Worm (Caenorhabditis elegans) whole organism, mixed stage, embryonic: ENCODE data around the gene R102.10.
"Not testable (repeated sequence)": the region's sequence is repeated elsewhere in the genome, so short reads cannot be mapped to it uniquely, and the experiment has no call there.

Source experiments
- M03D4.4 ChIP-seq: sonication (generic microtip); optimal IDR thresholded peaks from 2 replicates; lab custom pipeline; 2017; ENCODE audit warnings: mild to moderate bottlenecking, missing genetic modification characterization, missing compliant biosample characterization
- bed-3 ChIP-seq: fragments of 200-800 bp; sonication (Bioruptor generic); optimal IDR thresholded peaks from 3 replicates; lab custom pipeline; 2018; ENCODE audit warnings: mild to moderate bottlenecking, missing genetic modification characterization, moderate library complexity, missing compliant biosample characterization
- blmp-1 ChIP-seq: fragments of 150-350 bp; optimal IDR thresholded peaks from 2 replicates; lab custom pipeline; 2014; ENCODE audit warnings: missing biosample characterization, missing genetic modification characterization
- ceh-39 ChIP-seq: fragments of 150-350 bp; optimal IDR thresholded peaks from 2 replicates; lab custom pipeline; 2014; ENCODE audit warnings: missing biosample characterization, missing genetic modification characterization
- ceh-43 ChIP-seq: fragments of 200-800 bp; sonication (Bioruptor generic); optimal IDR thresholded peaks from 2 replicates; lab custom pipeline; 2018; ENCODE audit warnings: mild to moderate bottlenecking, missing genetic modification characterization, moderate library complexity, missing compliant biosample characterization
- ceh-83 ChIP-seq: fragments of 200-800 bp; sonication (Bioruptor generic); optimal IDR thresholded peaks from 2 replicates; lab custom pipeline; 2018; ENCODE audit warnings: mild to moderate bottlenecking, missing genetic modification characterization, missing compliant biosample characterization
- cnd-1 ChIP-seq: fragments of 200-800 bp; sonication (Bioruptor generic); optimal IDR thresholded peaks from 2 replicates; lab custom pipeline; 2018; ENCODE audit warnings: mild to moderate bottlenecking, missing genetic modification characterization, missing compliant biosample characterization
- drap-1 ChIP-seq: fragments of 200-800 bp; sonication (Bioruptor generic); optimal IDR thresholded peaks from 3 replicates; lab custom pipeline; 2018; ENCODE audit warnings: mild to moderate bottlenecking, missing genetic modification characterization, missing compliant biosample characterization
- elt-1 ChIP-seq: sonication (generic microtip); optimal IDR thresholded peaks from 2 replicates; lab custom pipeline; 2017; ENCODE audit warnings: missing genetic modification characterization, mild to moderate bottlenecking, missing compliant biosample characterization, antibody characterized with exemption, moderate library complexity, borderline replicate concordance; ENCODE audit not compliant: insufficient read depth
- elt-3 ChIP-seq: fragments of 150-350 bp; optimal IDR thresholded peaks from 2 replicates; lab custom pipeline; 2014; ENCODE audit warnings: missing biosample characterization, missing genetic modification characterization
- flh-1 ChIP-seq: fragments of 200-800 bp; sonication (Bioruptor generic); optimal IDR thresholded peaks from 2 replicates; lab custom pipeline; 2018; ENCODE audit warnings: mild to moderate bottlenecking, missing genetic modification characterization, moderate library complexity, missing compliant biosample characterization
- ham-2 ChIP-seq: fragments of 200-800 bp; sonication (Bioruptor generic); optimal IDR thresholded peaks from 2 replicates; lab custom pipeline; 2018; ENCODE audit warnings: mild to moderate bottlenecking, missing genetic modification characterization, missing compliant biosample characterization
- hlh-1 ChIP-seq: fragments of 150-350 bp; optimal IDR thresholded peaks from 2 replicates; lab custom pipeline; 2014; ENCODE audit warnings: missing biosample characterization, missing genetic modification reagents, missing genetic modification characterization
- lin-13 ChIP-seq: fragments of 150-350 bp; optimal IDR thresholded peaks from 2 replicates; lab custom pipeline; 2014; ENCODE audit warnings: missing biosample characterization, missing genetic modification characterization
- lin-32 ChIP-seq: fragments of 200-800 bp; sonication (Bioruptor generic); optimal IDR thresholded peaks from 2 replicates; lab custom pipeline; 2018; ENCODE audit warnings: mild to moderate bottlenecking, missing genetic modification characterization, missing compliant biosample characterization
- lsy-2 ChIP-seq: fragments of 150-350 bp; optimal IDR thresholded peaks from 2 replicates; lab custom pipeline; 2014; ENCODE audit warnings: missing biosample characterization, missing genetic modification characterization
- mab-5 ChIP-seq: fragments of 150-350 bp; optimal IDR thresholded peaks from 2 replicates; lab custom pipeline; 2014; ENCODE audit warnings: missing biosample characterization, missing genetic modification characterization
- mep-1 ChIP-seq: fragments of 150-350 bp; optimal IDR thresholded peaks from 2 replicates; lab custom pipeline; 2017; ENCODE audit warnings: missing biosample characterization, missing genetic modification reagents, missing genetic modification characterization, inconsistent platforms
- mls-2 ChIP-seq: sonication (generic microtip); optimal IDR thresholded peaks from 2 replicates; lab custom pipeline; 2016; ENCODE audit warnings: mild to moderate bottlenecking, missing genetic modification characterization, moderate library complexity, missing compliant biosample characterization
- nhr-2 ChIP-seq: fragments of 150-350 bp; optimal IDR thresholded peaks from 2 replicates; lab custom pipeline; 2014; ENCODE audit warnings: missing biosample characterization, missing genetic modification characterization
- nhr-237 ChIP-seq: fragments of 150-350 bp; optimal IDR thresholded peaks from 2 replicates; lab custom pipeline; 2014; ENCODE audit warnings: missing biosample characterization, missing genetic modification characterization
- nhr-28 ChIP-seq: fragments of 150-350 bp; optimal IDR thresholded peaks from 2 replicates; lab custom pipeline; 2014; ENCODE audit warnings: missing biosample characterization, missing genetic modification characterization
- nhr-76 ChIP-seq: sonication (generic microtip); optimal IDR thresholded peaks from 2 replicates; lab custom pipeline; 2017; ENCODE audit warnings: missing biosample characterization, missing genetic modification characterization
- pha-4 ChIP-seq: fragments of 150-350 bp; optimal IDR thresholded peaks from 2 replicates; lab custom pipeline; 2018; ENCODE audit warnings: missing biosample characterization, missing genetic modification reagents, missing genetic modification characterization
- sem-2 ChIP-seq: fragments of 200-800 bp; sonication (Bioruptor generic); optimal IDR thresholded peaks from 2 replicates; lab custom pipeline; 2018; ENCODE audit warnings: mild to moderate bottlenecking, missing genetic modification characterization, missing compliant biosample characterization
- sptf-1 ChIP-seq: sonication (generic microtip); optimal IDR thresholded peaks from 2 replicates; lab custom pipeline; 2017; ENCODE audit warnings: mild to moderate bottlenecking, missing genetic modification characterization, moderate library complexity, missing compliant biosample characterization
- tbx-8 ChIP-seq: fragments of 200-800 bp; sonication (Bioruptor generic); optimal IDR thresholded peaks from 2 replicates; lab custom pipeline; 2018; ENCODE audit warnings: mild to moderate bottlenecking, missing genetic modification characterization, moderate library complexity, missing compliant biosample characterization
- unc-120 ChIP-seq: sonication (generic microtip); optimal IDR thresholded peaks from 2 replicates; lab custom pipeline; 2017; ENCODE audit warnings: missing genetic modification characterization, missing compliant biosample characterization; ENCODE audit not compliant: poor library complexity, severe bottlenecking
- unc-39 ChIP-seq: fragments of 150-350 bp; optimal IDR thresholded peaks from 2 replicates; lab custom pipeline; 2014; ENCODE audit warnings: missing biosample characterization, missing genetic modification characterization
- unc-62 ChIP-seq: fragments of 150-350 bp; optimal IDR thresholded peaks from 2 replicates; lab custom pipeline; 2014; ENCODE audit warnings: missing biosample characterization, missing genetic modification reagents, missing genetic modification characterization
- zip-8 ChIP-seq: fragments of 150-350 bp; optimal IDR thresholded peaks from 2 replicates; lab custom pipeline; 2014; ENCODE audit warnings: missing biosample characterization, missing genetic modification characterization
- ztf-11 ChIP-seq: fragments of 150-350 bp; optimal IDR thresholded peaks from 2 replicates; lab custom pipeline; 2014; ENCODE audit warnings: missing biosample characterization, missing genetic modification characterization

Gene R102.10

DNA sequence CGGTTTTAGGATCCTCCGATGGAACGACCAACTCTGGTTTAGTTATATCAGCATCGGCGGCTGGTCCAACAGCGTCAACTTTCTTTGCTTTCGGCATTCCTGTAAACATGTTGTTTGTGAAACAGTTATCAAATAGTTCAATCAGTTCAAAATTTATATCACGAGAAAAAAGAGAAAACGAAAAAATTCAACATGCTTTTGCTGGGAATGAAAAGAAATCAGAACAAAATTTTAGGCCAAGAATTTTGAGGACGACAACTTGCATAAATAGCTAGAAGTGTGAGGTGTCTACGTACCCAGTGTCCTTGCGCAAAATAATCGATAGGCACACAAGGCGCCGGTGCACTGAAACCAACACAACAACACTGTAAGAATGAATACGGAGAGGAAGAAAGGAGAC is 24.9 kb upstream of the R102.10 start, which contains the start of gene K08C7.4:
Gene K08C7.4, minus strand, starts transcription at position 101 of the 400 bp plus-strand sequence.
- TF ChIP-seq lsy-2 (no peak), bed-3 (GFP tag; lab: Kevin White, UChicago) (no peak), elt-1 (no peak), drap-1 (GFP tag; lab: Kevin White, UChicago) (no peak), zip-8 (tag; lab: Kevin White, UChicago) (no peak), unc-120 (tag; lab: Kevin White, UChicago) (no peak), M03D4.4 (tag; lab: Kevin White, UChicago) (no peak), sptf-1 (tag; lab: Kevin White, UChicago) (no peak), hlh-1 (tag; lab: Kevin White, UChicago) (no peak), ztf-11 (tag; lab: Kevin White, UChicago) (no peak), mab-5 (tag; lab: Kevin White, UChicago) (no peak), tbx-8 (GFP tag; lab: Kevin White, UChicago) (no peak), ceh-43 (GFP tag; lab: Kevin White, UChicago) (no peak), ceh-39 (tag; lab: Kevin White, UChicago) (no peak), cnd-1 (tag; lab: Kevin White, UChicago) (no peak), nhr-76 (no peak), unc-62 (GFP tag; lab: Kevin White, UChicago) (no peak), mls-2 (tag; lab: Kevin White, UChicago) (no peak), mep-1 (tag; lab: Kevin White, UChicago) (no peak), nhr-28 (no peak)
- TF ChIP-seq, all 35 proteins: peak for 0

DNA sequence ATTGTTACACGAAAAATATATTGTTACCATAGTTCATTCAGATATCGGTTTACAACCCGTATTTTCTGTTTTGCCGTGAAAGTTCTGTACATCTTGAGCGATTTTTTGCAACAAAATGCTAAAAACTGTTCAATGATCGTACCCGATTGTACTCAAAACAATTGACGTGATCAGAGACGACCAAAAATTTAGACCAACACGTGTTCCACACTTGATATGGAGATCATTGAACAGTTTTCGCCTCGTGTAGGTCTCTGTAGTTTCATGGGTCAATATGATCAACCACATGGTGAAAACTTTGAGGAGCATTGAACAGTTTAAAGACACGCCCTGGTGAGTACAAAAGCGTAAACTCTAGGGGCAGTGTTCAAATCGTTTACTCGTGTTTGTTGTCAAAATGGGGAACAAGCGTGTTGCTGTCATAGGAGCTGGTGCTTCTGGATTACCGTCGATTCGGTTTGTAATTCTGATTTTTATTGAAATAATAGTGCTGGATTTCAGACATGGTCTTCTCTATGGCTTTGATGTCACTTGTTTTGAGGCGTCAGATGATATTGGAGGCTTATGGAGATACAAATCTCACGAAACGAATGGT is 23.0 kb upstream of the R102.10 start, which contains the start of gene fmo-2:
Gene fmo-2, plus strand, starts transcription at position 370 of the 595 bp plus-strand sequence.
- TF ChIP-seq elt-3 (tag; lab: Kevin White, UChicago): no peak
- no peak for TF ChIP-seq ham-2 (GFP tag; lab: Kevin White, UChicago)
- no peak for TF ChIP-seq nhr-237 (tag; lab: Kevin White, UChicago)
- TF ChIP-seq ceh-83: no peak
- TF ChIP-seq tbx-8 (GFP tag; lab: Kevin White, UChicago): no peak
- TF ChIP-seq hlh-1 (tag; lab: Kevin White, UChicago): no peak
- TF ChIP-seq sptf-1 (tag; lab: Kevin White, UChicago): no peak
- no peak for TF ChIP-seq blmp-1 (tag; lab: Kevin White, UChicago)
- no peak for TF ChIP-seq pha-4
- TF ChIP-seq mep-1 (tag; lab: Kevin White, UChicago): no peak
- TF ChIP-seq bed-3 (GFP tag; lab: Kevin White, UChicago): no peak
- TF ChIP-seq zip-8 (tag; lab: Kevin White, UChicago): no peak
- no peak for TF ChIP-seq ceh-39 (tag; lab: Kevin White, UChicago)
- no peak for TF ChIP-seq mls-2 (tag; lab: Kevin White, UChicago)
- no peak for TF ChIP-seq flh-1 (GFP tag; lab: Kevin White, UChicago)
- TF ChIP-seq unc-39 (tag; lab: Kevin White, UChicago): no peak
- TF ChIP-seq sem-2: no peak

DNA sequence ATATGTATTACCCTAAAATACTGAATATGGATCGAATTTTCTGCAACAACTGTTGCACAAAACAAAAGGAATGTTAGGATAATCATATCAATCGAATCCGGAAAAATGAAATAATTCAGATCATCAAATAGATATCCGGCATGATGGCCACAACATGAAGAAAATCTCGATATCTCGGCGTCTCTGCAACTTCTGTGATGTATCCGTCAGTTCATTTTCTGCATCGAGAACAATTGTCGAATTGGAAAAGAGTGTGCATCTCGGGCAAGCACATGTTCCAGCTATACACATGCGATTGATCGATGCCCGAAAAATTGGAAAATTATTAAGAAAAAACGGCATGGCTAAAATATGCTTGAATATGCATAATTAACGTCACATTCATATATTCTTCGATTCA is 19.5 kb upstream of the R102.10 start, which contains the start of the genes K08C7.6 and R102.1:
Gene K08C7.6, minus strand, starts transcription at position 101 of the 400 bp plus-strand sequence.
Gene R102.1, plus strand, starts transcription at position 291 of the 400 bp plus-strand sequence.
- peak; percentile 16 for TF ChIP-seq unc-120 (tag; lab: Kevin White, UChicago)
- TF ChIP-seq mls-2 (tag; lab: Kevin White, UChicago): no peak
- TF ChIP-seq blmp-1 (tag; lab: Kevin White, UChicago): no peak

DNA sequence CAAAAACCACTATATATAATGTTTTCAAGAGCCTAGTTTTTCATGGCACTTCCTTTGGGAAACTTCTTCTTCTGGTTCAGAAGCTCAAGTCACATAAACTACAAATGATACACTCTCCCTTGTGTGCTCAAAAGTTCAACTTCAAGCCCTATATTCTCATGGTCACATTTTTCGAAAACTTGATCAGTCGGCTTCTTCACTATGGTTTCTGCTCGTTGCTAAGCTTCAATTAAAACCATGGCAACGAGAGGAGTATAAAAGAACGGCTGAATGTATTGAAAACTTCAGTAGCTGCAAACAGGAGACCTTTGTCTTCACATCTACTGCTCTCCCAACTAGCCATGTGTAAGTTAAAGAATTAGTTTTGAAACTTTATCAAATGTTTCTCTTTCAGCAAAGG is 18.0 kb upstream of the R102.10 start, which contains the start of gene R102.2:
Gene R102.2, plus strand, starts transcription at position 301 of the 400 bp plus-strand sequence.
- not testable (repeated sequence) for TF ChIP-seq ceh-83; unc-62 (GFP tag; lab: Kevin White, UChicago); drap-1 (GFP tag; lab: Kevin White, UChicago)

DNA sequence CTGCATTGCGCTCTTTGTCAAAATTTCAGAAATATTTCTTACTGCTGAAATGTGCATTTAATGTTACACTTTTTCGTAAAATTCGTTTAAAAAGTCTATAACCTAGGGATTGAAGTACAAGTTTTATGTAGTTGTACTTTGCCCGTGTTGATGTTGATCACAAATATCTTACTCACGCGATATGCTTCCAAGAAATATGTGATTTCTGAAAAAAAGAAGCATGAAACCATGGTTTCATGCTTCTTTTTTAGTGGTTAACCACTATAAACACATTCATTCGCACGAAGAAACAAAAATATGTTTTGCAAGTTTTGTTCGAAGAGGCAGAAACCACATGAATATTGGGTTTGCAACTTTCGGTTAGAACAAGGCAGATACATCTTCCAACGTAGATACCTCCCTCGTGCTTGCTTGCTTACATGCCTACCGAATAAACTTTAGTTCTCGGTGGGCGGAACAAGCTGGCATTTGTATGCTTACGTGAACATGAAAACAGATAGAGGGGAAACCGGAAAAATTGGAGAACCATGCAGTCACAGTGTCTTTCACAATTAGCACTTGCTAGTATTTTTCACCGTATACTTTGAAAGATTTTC is 16.2 kb upstream of the R102.10 start, which contains the start of gene R102.3:
Gene R102.3, plus strand, starts transcription at position 546 of the 596 bp plus-strand sequence.
- TF ChIP-seq lsy-2: no peak
- no peak for TF ChIP-seq cnd-1 (tag; lab: Kevin White, UChicago)
- no peak for TF ChIP-seq M03D4.4 (tag; lab: Kevin White, UChicago)
- no peak for TF ChIP-seq lin-32
- TF ChIP-seq flh-1 (GFP tag; lab: Kevin White, UChicago): no peak
- TF ChIP-seq ztf-11 (tag; lab: Kevin White, UChicago): no peak
- no peak for TF ChIP-seq lin-13
- TF ChIP-seq ceh-83: no peak
- no peak for TF ChIP-seq hlh-1 (tag; lab: Kevin White, UChicago)
- TF ChIP-seq mab-5 (tag; lab: Kevin White, UChicago): no peak
- TF ChIP-seq elt-1: no peak
- no peak for TF ChIP-seq unc-39 (tag; lab: Kevin White, UChicago)
- no peak for TF ChIP-seq nhr-2 (tag; lab: Kevin White, UChicago)
- TF ChIP-seq sem-2: no peak
- TF ChIP-seq unc-120 (tag; lab: Kevin White, UChicago): no peak
- no peak for TF ChIP-seq mls-2 (tag; lab: Kevin White, UChicago)
- TF ChIP-seq nhr-76: no peak
- TF ChIP-seq nhr-28: no peak
